Worm (Caenorhabditis elegans) whole organism, L2 larva: ENCODE data around the gene ssp-35.

ENCODE experiments used
- aly-2 ChIP-seq: fragments of 150-350 bp; optimal IDR thresholded peaks from 2 replicates; lab custom pipeline; 2014; ENCODE audit warnings: missing biosample characterization, missing genetic modification characterization
- fos-1 ChIP-seq: fragments of 150-350 bp; optimal IDR thresholded peaks from 2 replicates; lab custom pipeline; 2014; ENCODE audit warnings: missing biosample characterization, missing genetic modification characterization
- lsy-2 ChIP-seq, 2 experiments: fragments of 150-350 bp in 1 of 2; sonication (generic microtip) in 1 of 2; optimal IDR thresholded peaks; 2 replicates each; lab custom pipeline; 2014 to 2017; ENCODE audit warnings: missing biosample characterization in 2 of 2, missing genetic modification characterization in 2 of 2
- sem-4 ChIP-seq: fragments of 150-350 bp; optimal IDR thresholded peaks from 2 replicates; lab custom pipeline; 2014; ENCODE audit warnings: missing biosample characterization, missing genetic modification reagents, missing genetic modification characterization
- unc-55 ChIP-seq: fragments of 150-350 bp; sonication (generic microtip); optimal IDR thresholded peaks from 3 replicates; lab custom pipeline; 2014; ENCODE audit warnings: missing biosample characterization, missing genetic modification reagents, missing genetic modification characterization

- TF ChIP-seq fos-1 (tag; lab: Kevin White, UChicago) (no peak), sem-4 (tag; lab: Kevin White, UChicago) (no peak), lsy-2 (tag; optimal IDR thresholded peaks at IDR 0.05; lab: Kevin White, UChicago) (no peak), unc-55 (GFP tag; lab: Kevin White, UChicago) (no peak), aly-2 (tag; lab: Kevin White, UChicago) (no peak)
Measured at ce11 chrV:12307011-12307540, 43.5 kb upstream of the ssp-35 start, which contains the start of gene srg-45.
